Worm (Caenorhabditis elegans): ENCODE data around the gene K09F6.3.

- TF ChIP-seq blmp-1 (tag; optimal IDR thresholded peaks at IDR 0.05) (no peak), nhr-237 (tag; optimal IDR thresholded peaks at IDR 0.05) (no peak)
These were observed 47.1 kb upstream of the K09F6.3 start, which contains the start of gene Y59C2A.1 for ce11 chrII:2207812-2208211.
